Fruit fly (Drosophila melanogaster): Measurements from ENCODE around the gene Desat1.

DNA sequence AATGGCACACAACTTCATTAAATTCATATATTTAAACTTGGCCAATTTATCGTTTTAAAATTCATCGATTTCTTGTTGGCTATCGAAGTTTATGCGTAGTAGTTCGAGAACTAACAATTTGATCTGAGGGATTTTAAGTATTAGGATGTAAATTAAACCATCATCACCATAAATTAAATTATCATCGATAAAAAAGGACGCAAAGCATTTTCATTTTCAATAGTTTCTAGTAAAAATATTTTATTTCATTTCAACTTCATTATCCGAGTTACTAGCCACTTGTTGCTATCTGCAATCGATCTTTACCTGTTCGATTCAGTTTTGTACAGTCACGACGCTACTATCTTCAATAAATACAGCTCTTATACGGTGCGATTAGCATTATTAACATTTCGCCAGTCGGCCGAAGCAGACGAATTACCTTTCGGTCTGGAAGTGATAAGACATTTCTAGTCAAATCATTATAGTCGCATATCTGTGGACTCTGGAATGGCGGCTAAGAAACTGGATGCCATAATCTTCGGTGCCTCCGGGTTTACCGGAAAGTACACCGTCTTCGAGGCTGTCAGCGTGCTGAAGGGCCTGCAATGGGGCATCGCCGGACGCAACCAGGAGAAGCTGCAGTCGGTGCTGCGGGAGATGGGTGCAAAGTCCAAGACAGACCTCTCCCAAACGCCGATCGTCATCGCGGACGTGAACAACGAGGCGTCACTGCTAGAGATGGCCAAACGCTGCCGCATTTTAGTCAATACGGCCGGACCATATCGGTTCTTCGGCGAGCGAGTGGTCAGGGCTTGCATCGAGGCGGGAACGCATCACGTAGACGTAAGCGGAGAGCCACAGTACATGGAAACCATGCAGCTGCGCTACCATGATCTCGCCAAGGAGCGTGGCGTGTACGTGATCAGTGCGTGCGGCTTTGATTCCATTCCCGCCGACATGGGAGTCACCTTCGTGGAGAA lies 32.9 kb upstream of the Desat1 start, which contains the start of gene CG5167:
- TF ChIP-seq fd85E (GFP tag; optimal IDR thresholded peaks at IDR 0.05) (no peak), CG7368 (GFP tag; optimal IDR thresholded peaks at IDR 0.05) (no peak), Blimp-1 (GFP tag; optimal IDR thresholded peaks at IDR 0.05) (no peak), CG34406 (GFP tag; optimal IDR thresholded peaks at IDR 0.05) (peak; percentile 36), fd59A (GFP tag; optimal IDR thresholded peaks at IDR 0.05) (no peak)

Data from whole organism, prepupa.